Fruit fly (Drosophila melanogaster) whole organism, adult: ENCODE results near the gene CG9541.
A peak's percentile ranks its signal among the peaks of the same experiment; 100 is the strongest.

ENCODE experiments used
- CG11617 ChIP-seq: fragments of 200-800 bp; sonication (Bioruptor generic); optimal IDR thresholded peaks from 2 replicates; lab custom pipeline; 2017; ENCODE audit warnings: mild to moderate bottlenecking, missing biosample characterization, missing genetic modification reagents, missing genetic modification characterization
- CG12768 ChIP-seq: fragments of 200-800 bp; sonication (Bioruptor generic); optimal IDR thresholded peaks from 2 replicates; lab custom pipeline; 2017; ENCODE audit warnings: missing biosample characterization, missing genetic modification characterization, mild to moderate bottlenecking, moderate library complexity, missing genetic modification reagents
- CG1620 ChIP-seq: fragments of 200-800 bp; sonication (Bioruptor generic); optimal IDR thresholded peaks from 2 replicates; lab custom pipeline; 2016; ENCODE audit warnings: missing biosample characterization, missing genetic modification characterization
- CG33017 ChIP-seq: fragments of 200-800 bp; sonication (Bioruptor generic); optimal IDR thresholded peaks from 2 replicates; lab custom pipeline; 2018; ENCODE audit warnings: missing biosample characterization, mild to moderate bottlenecking, missing genetic modification characterization, moderate library complexity
- CG7045 ChIP-seq: fragments of 200-800 bp; sonication (Bioruptor generic); optimal IDR thresholded peaks from 2 replicates; lab custom pipeline; 2017; ENCODE audit warnings: missing biosample characterization, mild to moderate bottlenecking, missing genetic modification characterization
- Clk ChIP-seq: fragments of 200-800 bp; sonication (Bioruptor generic); optimal IDR thresholded peaks from 2 replicates; lab custom pipeline; 2017; ENCODE audit warnings: missing biosample characterization, missing genetic modification characterization
- Hr96 ChIP-seq: fragments of 200-800 bp; sonication (Bioruptor generic); optimal IDR thresholded peaks from 2 replicates; lab custom pipeline; 2016; ENCODE audit warnings: missing biosample characterization, missing genetic modification characterization
- Mnt ChIP-seq: fragments of 200-800 bp; sonication (Bioruptor generic); optimal IDR thresholded peaks from 2 replicates; lab custom pipeline; 2016; ENCODE audit warnings: missing biosample characterization, mild to moderate bottlenecking, missing genetic modification characterization
- bab1 ChIP-seq: fragments of 200-800 bp; sonication (Bioruptor generic); optimal IDR thresholded peaks from 3 replicates; lab custom pipeline; 2019; ENCODE audit warnings: missing biosample characterization, mild to moderate bottlenecking, missing genetic modification characterization, moderate library complexity
- cnc ChIP-seq, 2 experiments: fragments of >200 bp; optimal IDR thresholded peaks; 2 replicates each; lab custom pipeline; 2017
- kay ChIP-seq: fragments of 200-800 bp; sonication (Bioruptor generic); peaks from one replicate; lab custom pipeline; 2016; ENCODE audit warnings: missing biosample characterization, missing genetic modification characterization, borderline replicate concordance
- ovo ChIP-seq: fragments of 200-800 bp; sonication (Bioruptor generic); optimal IDR thresholded peaks from 2 replicates; lab custom pipeline; 2016; ENCODE audit warnings: missing biosample characterization, missing genetic modification characterization
- pad ChIP-seq: fragments of 200-800 bp; sonication (Bioruptor generic); optimal IDR thresholded peaks from 3 replicates; lab custom pipeline; 2017; ENCODE audit warnings: missing biosample characterization, missing genetic modification characterization, mild to moderate bottlenecking, moderate library complexity, missing genetic modification reagents
- toe ChIP-seq: fragments of 200-800 bp; sonication (Bioruptor generic); optimal IDR thresholded peaks from 2 replicates; lab custom pipeline; 2016; ENCODE audit warnings: missing biosample characterization, missing genetic modification characterization

DNA sequence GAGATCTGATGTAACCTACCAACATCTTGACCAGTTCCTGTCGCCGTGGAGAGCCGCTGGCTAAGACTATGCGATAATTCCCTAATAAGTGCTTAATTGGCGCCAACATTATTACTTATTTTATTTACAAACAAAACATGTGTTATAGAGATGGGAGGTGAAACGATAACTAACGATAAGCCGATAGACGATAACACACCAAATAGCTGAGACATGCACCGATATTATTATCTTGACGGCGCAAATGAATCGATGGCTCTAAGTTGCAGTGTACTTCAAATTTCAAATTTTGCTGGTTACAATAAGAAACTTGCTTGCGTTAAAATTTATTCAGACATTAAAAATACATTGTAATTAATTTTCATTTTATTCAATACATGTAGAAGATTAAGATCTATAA, 32.1 kb downstream of the CG9541 start, which contains the start of gene CG9515:
- no peak for TF ChIP-seq CG11617
- no peak for TF ChIP-seq Clk (GFP tag; lab: Kevin White, UChicago)
- TF ChIP-seq cnc (optimal IDR thresholded peaks at IDR 0.05; lab: Kevin White, UChicago) = no peak
- TF ChIP-seq Hr96 = no peak
- no peak for TF ChIP-seq CG1620
- no peak for TF ChIP-seq CG7045 (GFP tag; lab: Kevin White, UChicago)
- TF ChIP-seq bab1 (GFP tag; lab: Kevin White, UChicago) = peak; percentile 73
- TF ChIP-seq pad (GFP tag; lab: Kevin White, UChicago) = no peak
- peak; percentile 9 for TF ChIP-seq CG33017
- no peak for TF ChIP-seq CG12768 (GFP tag; lab: Kevin White, UChicago)
- peak; percentile 80 for TF ChIP-seq Mnt (GFP tag; lab: Kevin White, UChicago)
- TF ChIP-seq ovo (GFP tag; lab: Kevin White, UChicago) = no peak
- TF ChIP-seq kay = peak; percentile 64
- TF ChIP-seq toe = peak; percentile 11
